Fruit fly (Drosophila melanogaster): ENCODE measurements around the gene CG9147.
A peak's percentile ranks its signal among the peaks of the same experiment; 100 is the strongest.

Gene CG9147

dm6 chr2L:6098479-6099269 lies 32.9 kb downstream of the CG9147 start, which contains the start of gene CG9175 (continued):
- TF ChIP-seq pita (GFP tag; optimal IDR thresholded peaks at IDR 0.05) = no peak
- no peak for TF ChIP-seq CG31388 (GFP tag; optimal IDR thresholded peaks at IDR 0.05)
- no peak for TF ChIP-seq Chrac-16 (GFP tag; optimal IDR thresholded peaks at IDR 0.05)
- TF ChIP-seq Nf-YA (GFP tag; IDR thresholded peaks at IDR 0.05) = no peak
- peak; percentile 73 for TF ChIP-seq NC2β (GFP tag; optimal IDR thresholded peaks at IDR 0.05)
- peak; percentile 64; the same call in 1 of the 2 replicates for TF ChIP-seq onecut (GFP tag; IDR thresholded peaks at IDR 0.05)
- peak; percentile 83 for TF ChIP-seq Lhr (GFP tag; optimal IDR thresholded peaks at IDR 0.05)
- TF ChIP-seq CG31441 (GFP tag; IDR thresholded peaks at IDR 0.05) = no peak
- TF ChIP-seq dysf (GFP tag; IDR thresholded peaks at IDR 0.05) = no peak
- no peak for TF ChIP-seq Eip74EF (GFP tag; optimal IDR thresholded peaks at IDR 0.05)
- TF ChIP-seq Atf-2 (GFP tag; optimal IDR thresholded peaks at IDR 0.05) = peak; percentile 7
- TF ChIP-seq CG16815 (GFP tag; optimal IDR thresholded peaks at IDR 0.05) = no peak
- 0 out of 2 replicates have a peak, but pooled peaks have one; percentile 13 for TF ChIP-seq CG11247 (GFP tag; IDR thresholded peaks at IDR 0.05)
- no peak for TF ChIP-seq Ets65A (GFP tag)
- peak; percentile 94 for TF ChIP-seq stwl (tag; optimal IDR thresholded peaks at IDR 0.05)
- peak; percentile 75 for TF ChIP-seq CG13894 (tag; optimal IDR thresholded peaks at IDR 0.05)
- TF ChIP-seq Adf1 (GFP tag; IDR thresholded peaks at IDR 0.05) = peak; percentile 12; the same call in 1 of the 2 replicates
- no peak for TF ChIP-seq CG10147 (GFP tag; optimal IDR thresholded peaks at IDR 0.05)
- TF ChIP-seq CG18011 (GFP tag; optimal IDR thresholded peaks at IDR 0.05) = peak; percentile 100
- TF ChIP-seq CG4854 (GFP tag; optimal IDR thresholded peaks at IDR 0.05) = peak; percentile 14
- peak; percentile 40 for TF ChIP-seq crol (GFP tag; IDR thresholded peaks at IDR 0.05)
- peak; percentile 23 for TF ChIP-seq CG3163 (GFP tag; optimal IDR thresholded peaks at IDR 0.05)
- TF ChIP-seq pfk (GFP tag; optimal IDR thresholded peaks at IDR 0.05) = peak; percentile 35
- no peak for TF ChIP-seq CG8478 (optimal IDR thresholded peaks at IDR 0.05)
- TF ChIP-seq CG3995 (GFP tag; optimal IDR thresholded peaks at IDR 0.05) = peak; percentile 40
- no peak for TF ChIP-seq pan (optimal IDR thresholded peaks at IDR 0.05)
- TF ChIP-seq pan (GFP tag; optimal IDR thresholded peaks at IDR 0.05 in 1 of 2, IDR thresholded peaks at IDR 0.05 in 1 of 2) = no peak
- no peak for TF ChIP-seq Atf6 (GFP tag; IDR thresholded peaks at IDR 0.05)
- peak; percentile 23 for TF ChIP-seq oc (tag; optimal IDR thresholded peaks at IDR 0.05)
- TF ChIP-seq odd (GFP tag; optimal IDR thresholded peaks at IDR 0.05) = no peak
- TF ChIP-seq stc (GFP tag; IDR thresholded peaks at IDR 0.05) = peak; percentile 35; the same call in 1 of the 2 replicates
- peak; percentile 40 for TF ChIP-seq Nf-YB (GFP tag; optimal IDR thresholded peaks at IDR 0.05)
- no peak for TF ChIP-seq Lpt (GFP tag; optimal IDR thresholded peaks at IDR 0.05)
- no peak for TF ChIP-seq lola (GFP tag; optimal IDR thresholded peaks at IDR 0.05)
- no peak for TF ChIP-seq CG6813 (GFP tag; optimal IDR thresholded peaks at IDR 0.05)
- TF ChIP-seq CG18262 (tag; optimal IDR thresholded peaks at IDR 0.05) = peak; percentile 22
- peak; percentile 46 for TF ChIP-seq Dad (GFP tag; optimal IDR thresholded peaks at IDR 0.05)
- peak; percentile 97 for TF ChIP-seq bbx (GFP tag; IDR thresholded peaks at IDR 0.05; ENCODE audit: partially characterized antibody)
- TF ChIP-seq chm (GFP tag; IDR thresholded peaks at IDR 0.05) = peak; percentile 41; the same call in 1 of the 2 replicates
- no peak for TF ChIP-seq CG4707 (GFP tag; optimal IDR thresholded peaks at IDR 0.05)
- TF ChIP-seq CG7745 (tag; optimal IDR thresholded peaks at IDR 0.05) = no peak
- TF ChIP-seq Hr78 (GFP tag; optimal IDR thresholded peaks at IDR 0.05) = no peak
- peak; percentile 63 for TF ChIP-seq CG17912 (GFP tag; optimal IDR thresholded peaks at IDR 0.05)
- TF ChIP-seq gce (GFP tag; IDR thresholded peaks at IDR 0.05) = no peak
- peak; percentile 87 for TF ChIP-seq vnd (GFP tag; IDR thresholded peaks at IDR 0.05; ENCODE audit: partially characterized antibody)
- no peak for TF ChIP-seq CTCF (GFP tag; optimal IDR thresholded peaks at IDR 0.05)
- no peak for TF ChIP-seq shn (GFP tag; optimal IDR thresholded peaks at IDR 0.05)
- peak; percentile 33 for TF ChIP-seq Dek (tag; optimal IDR thresholded peaks at IDR 0.05)
- TF ChIP-seq NFAT (GFP tag; IDR thresholded peaks at IDR 0.05) = peak; percentile 49; the same call in 1 of the 2 replicates
- TF ChIP-seq Elba2 (GFP tag; optimal IDR thresholded peaks at IDR 0.05) = peak; percentile 97

All from whole organism, embryonic.